Worm (Caenorhabditis elegans) whole organism, L3 larva: ENCODE data around the gene Y69A2AR.23.

Experiments
- ceh-16 ChIP-seq: sonication (generic microtip); optimal IDR thresholded peaks from 2 replicates; lab custom pipeline; 2017; ENCODE audit warnings: missing biosample characterization, missing genetic modification characterization
- ceh-28 ChIP-seq: fragments of 150-350 bp; optimal IDR thresholded peaks from 2 replicates; lab custom pipeline; 2014; ENCODE audit warnings: missing biosample characterization, missing genetic modification reagents, missing genetic modification characterization
- mdl-1 ChIP-seq: fragments of 150-350 bp; optimal IDR thresholded peaks from 2 replicates; lab custom pipeline; 2014; ENCODE audit warnings: missing biosample characterization, missing genetic modification characterization
- nhr-23 ChIP-seq: fragments of 150-350 bp; optimal IDR thresholded peaks from 2 replicates; lab custom pipeline; 2014; ENCODE audit warnings: missing biosample characterization, missing genetic modification reagents, missing genetic modification characterization
- nhr-67 ChIP-seq: fragments of 150-350 bp; optimal IDR thresholded peaks from 2 replicates; lab custom pipeline; 2014; ENCODE audit warnings: missing biosample characterization, missing genetic modification characterization

Gene Y69A2AR.23

DNA sequence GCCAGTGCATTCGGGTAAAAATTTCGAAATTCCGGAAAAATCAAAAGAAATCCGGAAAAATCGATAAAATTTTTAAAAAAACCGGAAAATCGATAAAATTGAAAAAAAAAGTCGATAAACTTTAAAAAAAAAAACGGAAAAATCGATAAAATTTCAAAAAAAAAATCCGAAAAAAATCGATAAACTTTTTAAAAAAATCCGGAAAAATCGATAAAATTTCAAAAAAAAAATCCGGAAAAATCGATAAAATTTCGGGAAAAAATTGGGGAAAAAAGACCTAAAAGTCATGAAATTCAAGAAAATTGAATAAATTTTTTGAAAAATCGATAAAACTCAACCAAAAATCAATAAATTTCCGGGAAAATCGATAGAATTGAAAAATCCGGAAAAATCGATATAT, 24.6 kb downstream of the Y69A2AR.23 start:
- TF ChIP-seq ceh-28 (tag; lab: Kevin White, UChicago) (peak; percentile 85), nhr-67 (tag; lab: Kevin White, UChicago) (no peak)

DNA sequence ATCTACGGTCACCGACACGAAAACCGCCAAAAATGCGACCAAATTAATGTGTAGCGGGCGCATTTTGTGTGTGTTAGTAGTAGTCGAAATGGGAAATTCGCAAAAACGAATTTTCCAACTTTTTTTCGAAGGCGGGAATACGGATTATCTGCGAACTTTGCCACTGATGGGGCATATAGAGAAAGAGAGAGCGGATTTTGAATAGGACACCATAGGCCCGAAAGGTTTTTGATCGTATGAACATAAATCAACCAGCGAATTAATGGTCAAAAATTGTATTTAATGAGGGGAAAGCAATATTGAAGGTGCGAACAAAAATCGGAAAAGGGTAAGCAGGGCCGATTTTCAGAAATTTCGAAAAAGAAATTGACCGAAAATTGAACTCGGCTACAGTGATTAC, 43.7 kb downstream of the Y69A2AR.23 start, which contains the start of gene Y69A2AR.22:
Y69A2AR.22 (minus strand) TSS at position 101 of the 400 bp plus-strand sequence.
- TF ChIP-seq mdl-1 (tag; lab: Kevin White, UChicago), result no peak
- no peak for TF ChIP-seq ceh-16 (tag; lab: Kevin White, UChicago)
- no peak for TF ChIP-seq nhr-23 (tag; lab: Kevin White, UChicago)
